Worm (Caenorhabditis elegans): ENCODE measurements around the gene F34H10.3.

Gene F34H10.3

DNA sequence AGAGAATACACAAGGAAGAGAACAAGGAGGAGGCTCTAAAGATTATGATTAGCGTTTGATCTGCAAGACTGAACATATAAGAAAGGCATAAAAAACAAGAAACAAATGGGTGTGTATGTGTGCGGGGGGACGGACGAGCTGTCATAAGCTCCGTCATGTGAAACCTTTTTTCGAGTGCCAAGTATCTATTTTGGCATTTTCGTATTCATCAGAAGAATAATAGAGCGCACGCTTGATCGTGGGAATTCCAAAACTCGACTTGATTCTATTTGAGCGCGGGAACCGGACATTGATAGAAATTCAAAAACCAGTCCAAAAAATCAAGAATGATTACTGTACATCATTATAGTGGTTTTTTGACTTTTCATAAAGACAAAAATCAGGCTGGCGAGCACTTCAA, 21.9 kb upstream of the F34H10.3 start:
- no peak for TF ChIP-seq athp-1 (tag; optimal IDR thresholded peaks at IDR 0.05)
- TF ChIP-seq unc-62 (GFP tag; optimal IDR thresholded peaks at IDR 0.05), result no peak
- no peak for TF ChIP-seq rcor-1 (GFP tag; IDR thresholded peaks at IDR 0.05)
- TF ChIP-seq pha-4 (tag; optimal IDR thresholded peaks at IDR 0.05), result no peak
- TF ChIP-seq xnd-1 (tag; optimal IDR thresholded peaks at IDR 0.05), result no peak
- TF ChIP-seq B0336.3 (GFP tag; IDR thresholded peaks at IDR 0.05), result no peak
- no peak for TF ChIP-seq hlh-12 (tag; optimal IDR thresholded peaks at IDR 0.05)
- no peak for TF ChIP-seq ccch-3 (GFP tag; optimal IDR thresholded peaks at IDR 0.05)
- TF ChIP-seq ceh-100 (GFP tag; IDR thresholded peaks at IDR 0.05), result no peak
- TF ChIP-seq B0261.1 (tag; optimal IDR thresholded peaks at IDR 0.05), result no peak
- TF ChIP-seq sea-2 (GFP tag; IDR thresholded peaks at IDR 0.05), result no peak
- TF ChIP-seq somi-1 (GFP tag; optimal IDR thresholded peaks at IDR 0.05), result no peak
- no peak for TF ChIP-seq lin-54 (GFP tag; optimal IDR thresholded peaks at IDR 0.05)
- no peak for TF ChIP-seq nfyb-1 (GFP tag; IDR thresholded peaks at IDR 0.05)
- no peak for TF ChIP-seq cebp-2 (GFP tag; IDR thresholded peaks at IDR 0.05)

- TF ChIP-seq B0336.3 (GFP tag; IDR thresholded peaks at IDR 0.05) (no peak), F37B4.10 (GFP tag; IDR thresholded peaks at IDR 0.05) (no peak), nfya-1 (tag; optimal IDR thresholded peaks at IDR 0.05; ENCODE audit: borderline replicate concordance, insufficient read depth) (no peak), egrh-3 (GFP tag; IDR thresholded peaks at IDR 0.05) (no peak), ztf-3 (GFP tag; optimal IDR thresholded peaks at IDR 0.05) (no peak), tbp1 (GFP tag; optimal IDR thresholded peaks at IDR 0.05) (no peak), B0019.2 (GFP tag; conservative IDR thresholded peaks at IDR 0.05) (no peak), hlh-26 (GFP tag; conservative IDR thresholded peaks at IDR 0.05) (no peak), snpc-4 (GFP tag; optimal IDR thresholded peaks at IDR 0.05) (no peak), snpc-4 (tag; optimal IDR thresholded peaks at IDR 0.05) (no peak), nhr-80 (tag; optimal IDR thresholded peaks at IDR 0.05) (no peak), F22D6.2 (tag; optimal IDR thresholded peaks at IDR 0.05) (no peak), rcor-1 (GFP tag; IDR thresholded peaks at IDR 0.05) (no peak), T26A5.8 (tag; optimal IDR thresholded peaks at IDR 0.05) (no peak), sdz-38 (tag; optimal IDR thresholded peaks at IDR 0.05) (no peak)
Observed at ce11 chrX:9654232-9654631, 19.4 kb upstream of the F34H10.3 start.

ce11 chrX:9653478-9653877, 18.7 kb upstream of the F34H10.3 start:
- no peak for TF ChIP-seq F39B2.1 (GFP tag; IDR thresholded peaks at IDR 0.05)
- no peak for TF ChIP-seq nhr-27 (tag; optimal IDR thresholded peaks at IDR 0.05)
- no peak for TF ChIP-seq ztf-26 (tag; optimal IDR thresholded peaks at IDR 0.05)
- no peak for TF ChIP-seq ceh-100 (GFP tag; IDR thresholded peaks at IDR 0.05)
- TF ChIP-seq Y79H2A.3 (GFP tag; conservative IDR thresholded peaks at IDR 0.05), result no peak
- no peak for TF ChIP-seq hsf-1 (GFP tag; IDR thresholded peaks at IDR 0.05)
- no peak for TF ChIP-seq zfh-2 (GFP tag; conservative IDR thresholded peaks at IDR 0.05)
- TF ChIP-seq nhr-179 (tag; optimal IDR thresholded peaks at IDR 0.05), result no peak
- TF ChIP-seq Y53G8AR.9 (GFP tag; conservative IDR thresholded peaks at IDR 0.05), result no peak
- TF ChIP-seq ZK185.1 (tag; optimal IDR thresholded peaks at IDR 0.05; ENCODE audit: poor library complexity, severe bottlenecking), result no peak
- TF ChIP-seq nfya-2 (GFP tag; IDR thresholded peaks at IDR 0.05), result no peak
- TF ChIP-seq mes-4 (tag; optimal IDR thresholded peaks at IDR 0.05), result no peak
- TF ChIP-seq T26A5.8 (tag; optimal IDR thresholded peaks at IDR 0.05), result no peak

Measured in whole organism, young adult.